Fruit fly (Drosophila melanogaster) whole organism, adult: ENCODE results near the gene CG15211.

Experiments
- CG11617 ChIP-seq: fragments of 200-800 bp; sonication (Bioruptor generic); optimal IDR thresholded peaks from 2 replicates; lab custom pipeline; 2017; ENCODE audit warnings: mild to moderate bottlenecking, missing biosample characterization, missing genetic modification reagents, missing genetic modification characterization
- CG14711 ChIP-seq: fragments of 200-800 bp; sonication (Bioruptor generic); optimal IDR thresholded peaks from 2 replicates; lab custom pipeline; 2018; ENCODE audit warnings: missing biosample characterization, mild to moderate bottlenecking, missing genetic modification characterization, moderate library complexity
- CG7045 ChIP-seq: fragments of 200-800 bp; sonication (Bioruptor generic); optimal IDR thresholded peaks from 2 replicates; lab custom pipeline; 2017; ENCODE audit warnings: missing biosample characterization, mild to moderate bottlenecking, missing genetic modification characterization
- CG7101 ChIP-seq: fragments of 200-800 bp; sonication (Bioruptor generic); optimal IDR thresholded peaks from 2 replicates; lab custom pipeline; 2018; ENCODE audit warnings: missing biosample characterization, mild to moderate bottlenecking, missing genetic modification characterization, moderate library complexity
- bab1 ChIP-seq: fragments of 200-800 bp; sonication (Bioruptor generic); optimal IDR thresholded peaks from 3 replicates; lab custom pipeline; 2019; ENCODE audit warnings: missing biosample characterization, mild to moderate bottlenecking, missing genetic modification characterization, moderate library complexity
- cnc ChIP-seq, 2 experiments: fragments of >200 bp; optimal IDR thresholded peaks; 2 replicates each; lab custom pipeline; 2017
- kay ChIP-seq: fragments of 200-800 bp; sonication (Bioruptor generic); peaks from one replicate; lab custom pipeline; 2016; ENCODE audit warnings: missing biosample characterization, missing genetic modification characterization, borderline replicate concordance
- ovo ChIP-seq: fragments of 200-800 bp; sonication (Bioruptor generic); optimal IDR thresholded peaks from 2 replicates; lab custom pipeline; 2016; ENCODE audit warnings: missing biosample characterization, missing genetic modification characterization

DNA sequence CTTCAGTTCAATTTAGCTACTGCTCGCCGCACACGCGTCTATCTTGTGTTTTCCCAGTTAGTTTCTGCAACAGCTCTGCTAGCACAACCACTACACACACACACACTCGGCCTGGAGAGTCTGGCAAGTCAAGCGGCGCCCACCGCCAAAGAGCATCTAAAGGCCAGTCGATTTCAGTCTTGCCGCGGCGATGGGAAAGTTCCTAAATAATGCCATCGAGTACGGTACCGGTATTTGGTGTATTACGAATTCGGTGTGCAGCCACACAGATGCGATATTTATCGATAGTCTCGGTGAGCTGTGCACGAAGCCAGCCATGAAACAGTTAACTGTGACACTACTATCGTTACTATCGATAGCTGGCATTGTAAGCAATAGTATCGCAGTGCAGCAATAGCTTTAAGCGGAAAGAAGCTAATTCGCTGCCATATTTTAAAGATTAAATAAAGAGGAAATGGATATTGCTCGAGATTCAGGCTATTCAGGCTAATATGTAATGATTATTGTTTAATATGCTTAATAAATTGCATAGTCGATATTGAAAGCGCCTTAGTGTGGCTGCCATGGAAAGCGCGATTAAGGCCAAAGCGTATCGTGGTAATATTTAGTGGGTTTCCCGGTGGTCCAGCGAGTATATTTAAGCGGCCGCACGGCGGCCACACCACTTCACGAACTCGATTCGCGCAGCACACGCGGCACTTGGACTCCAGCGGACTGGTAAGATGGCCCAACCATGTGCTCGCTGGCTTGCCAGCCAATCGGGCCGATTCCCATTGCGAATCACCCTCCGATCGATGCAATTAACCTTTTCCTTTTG is 27.4 kb upstream of the CG15211 start, which contains the start of gene stx:
- TF ChIP-seq CG7045 (GFP tag; lab: Kevin White, UChicago) (no peak), cnc (optimal IDR thresholded peaks at IDR 0.05; lab: Kevin White, UChicago) (no peak), kay (GFP tag; lab: Kevin White, UChicago) (no peak), CG14711 (peak; percentile 1), ovo (GFP tag; lab: Kevin White, UChicago) (peak; percentile 48), CG7101 (tag; lab: Kevin White, UChicago) (peak; percentile 11), bab1 (GFP tag; lab: Kevin White, UChicago) (peak; percentile 43), CG11617 (GFP tag; lab: Kevin White, UChicago) (no peak)
